Worm (Caenorhabditis elegans): Measurements from ENCODE around the gene acl-9.

The acl-9 gene

DNA sequence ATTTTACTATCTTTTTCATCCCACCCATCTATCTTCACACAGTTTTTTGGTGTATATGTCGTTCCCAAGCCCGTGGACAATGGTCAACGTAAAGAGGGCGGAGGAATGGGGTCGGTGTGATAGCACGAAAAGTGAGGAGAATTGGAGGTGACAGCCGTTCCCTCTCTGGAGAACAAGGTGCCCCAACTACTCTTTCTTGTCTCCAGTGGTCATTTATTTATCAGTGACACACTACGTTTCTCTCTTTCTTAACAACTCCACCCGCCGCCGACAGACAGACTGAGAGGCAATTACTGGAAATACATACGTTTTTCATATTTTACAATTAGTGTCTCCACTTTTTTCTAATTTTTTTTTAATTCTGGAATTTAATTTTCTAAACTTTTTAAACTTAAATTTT is 3.9 kb downstream of the acl-9 start:
- TF ChIP-seq nhr-76 (tag; optimal IDR thresholded peaks at IDR 0.05), result no peak
- no peak for TF ChIP-seq lin-39 (tag; optimal IDR thresholded peaks at IDR 0.05)
- TF ChIP-seq ztf-11 (tag; optimal IDR thresholded peaks at IDR 0.05), result no peak
- no peak for TF ChIP-seq jun-1 (tag; optimal IDR thresholded peaks at IDR 0.05)
- no peak for TF ChIP-seq mab-9 (GFP tag; IDR thresholded peaks at IDR 0.05)

DNA sequence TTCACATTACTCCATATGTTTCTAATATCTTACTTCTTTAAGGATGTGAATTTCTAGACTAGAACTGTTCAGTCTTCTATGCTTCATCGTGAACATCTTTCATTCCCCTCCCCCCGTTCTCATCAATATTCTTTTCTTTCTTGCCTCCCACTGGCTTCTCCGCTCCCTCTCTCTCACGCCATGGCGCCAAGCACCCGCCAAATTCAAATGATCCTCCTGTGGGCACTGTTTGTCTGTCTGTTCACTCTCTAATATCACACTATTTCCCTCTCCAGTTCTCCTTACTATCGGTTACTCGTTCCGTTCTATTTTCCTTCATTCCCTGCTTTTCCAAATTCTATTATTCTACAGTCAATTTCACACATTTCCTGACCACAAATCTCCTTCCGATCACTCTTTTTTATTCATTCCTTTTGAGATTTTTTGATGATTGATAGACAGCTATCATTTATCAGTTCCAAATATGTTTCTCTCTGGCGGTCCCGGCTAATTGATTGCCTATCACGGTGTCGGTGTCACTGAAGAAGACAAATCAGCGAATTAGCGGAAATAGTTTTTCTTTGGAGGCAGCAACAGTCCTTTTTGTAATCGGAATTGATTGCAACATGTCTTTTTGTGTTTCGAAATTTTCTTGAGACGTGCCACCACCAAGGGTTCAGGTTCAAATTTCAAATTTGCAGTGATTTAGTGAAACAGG is 5.4 kb downstream of the acl-9 start:
- peak in 1 of 3 experiments; percentile 1 for TF ChIP-seq dpl-1 (GFP tag; optimal IDR thresholded peaks at IDR 0.05)
- TF ChIP-seq lin-14 (GFP tag; optimal IDR thresholded peaks at IDR 0.05), result peak; percentile 50
- peak in 1 of 2 experiments; percentile 3 for TF ChIP-seq ztf-11 (tag; optimal IDR thresholded peaks at IDR 0.05)
- TF ChIP-seq blmp-1 (tag; optimal IDR thresholded peaks at IDR 0.05), result peak; percentile 57
- no peak for TF ChIP-seq lir-3 (tag; optimal IDR thresholded peaks at IDR 0.05; ENCODE audit: poor library complexity)
- TF ChIP-seq nhr-71 (tag; optimal IDR thresholded peaks at IDR 0.05), result no peak
- peak in 1 of 6 experiments; percentile 43 for TF ChIP-seq elt-3 (tag; optimal IDR thresholded peaks at IDR 0.05)
- no peak for TF ChIP-seq efl-1 (optimal IDR thresholded peaks at IDR 0.05)
- peak in 1 of 2 experiments; percentile 62 for TF ChIP-seq efl-1 (GFP tag; optimal IDR thresholded peaks at IDR 0.05 in 1 of 2)

ce11 chrV:6461250-6461649 is 8.2 kb downstream of the acl-9 start:
- peak; percentile 5 for TF ChIP-seq nhr-85 (tag)
- peak; percentile 16 for TF ChIP-seq ceh-63 (GFP tag; optimal IDR thresholded peaks at IDR 0.05)
- TF ChIP-seq ceh-88 (GFP tag; IDR thresholded peaks at IDR 0.05), result no peak
- no peak for TF ChIP-seq mep-1 (tag; optimal IDR thresholded peaks at IDR 0.05)
- no peak for TF ChIP-seq dsc-1 (tag; optimal IDR thresholded peaks at IDR 0.05)
- no peak for TF ChIP-seq nhr-90 (tag; optimal IDR thresholded peaks at IDR 0.05; ENCODE audit: poor library complexity)
- no peak for TF ChIP-seq swsn-7 (tag; optimal IDR thresholded peaks at IDR 0.05)
- TF ChIP-seq C34B4.2 (tag; optimal IDR thresholded peaks at IDR 0.05), result no peak
- TF ChIP-seq ztf-4 (tag; optimal IDR thresholded peaks at IDR 0.05), result no peak

- TF ChIP-seq vab-15 (tag; optimal IDR thresholded peaks at IDR 0.05) (peak; percentile 13), alr-1 (tag; optimal IDR thresholded peaks at IDR 0.05; ENCODE audit: borderline replicate concordance) (no peak), lin-35 (GFP tag; optimal IDR thresholded peaks at IDR 0.05) (peak in 1 of 2 experiments; percentile 64), nhr-85 (tag) (peak; percentile 87), snu-23 (GFP tag; optimal IDR thresholded peaks at IDR 0.05) (peak; percentile 18), lsy-2 (tag; optimal IDR thresholded peaks at IDR 0.05) (peak in 1 of 2 experiments; percentile 15), nhr-20 (tag; optimal IDR thresholded peaks at IDR 0.05) (peak; percentile 14), elt-3 (tag; optimal IDR thresholded peaks at IDR 0.05) (peak in 1 of 6 experiments; percentile 47), elt-2 (tag; optimal IDR thresholded peaks at IDR 0.05) (peak; percentile 24), lin-14 (GFP tag; optimal IDR thresholded peaks at IDR 0.05) (peak; percentile 33), blmp-1 (tag; optimal IDR thresholded peaks at IDR 0.05) (peak; percentile 12), efl-3 (GFP tag; optimal IDR thresholded peaks at IDR 0.05) (no peak), ztf-4 (tag; optimal IDR thresholded peaks at IDR 0.05) (no peak)
Observed at ce11 chrV:6462606-6463005, 9.6 kb downstream of the acl-9 start.

ce11 chrV:6464238-6464637 is 11.2 kb downstream of the acl-9 start:
- TF ChIP-seq ztf-4 (tag; optimal IDR thresholded peaks at IDR 0.05) (no peak), blmp-1 (tag; optimal IDR thresholded peaks at IDR 0.05) (peak; percentile 13)

DNA sequence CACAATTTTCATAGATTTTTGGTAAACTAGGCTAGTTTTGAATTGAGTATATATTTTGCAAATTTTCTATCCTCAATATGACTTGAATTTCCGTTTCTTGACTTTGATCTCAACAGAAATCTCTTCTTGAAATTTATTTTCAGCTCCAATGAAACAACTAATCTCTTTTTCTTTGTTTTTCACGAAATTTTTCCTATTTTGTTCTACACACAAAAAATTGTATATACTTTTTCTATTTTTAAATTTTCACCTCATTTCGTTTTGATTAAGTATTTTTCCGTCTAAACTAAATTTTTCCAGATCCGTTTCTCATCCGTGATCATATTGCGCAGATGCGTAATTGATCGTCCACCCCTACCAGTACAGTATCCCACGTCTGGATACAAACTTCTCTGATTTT is 11.7 kb downstream of the acl-9 start, which contains the start of gene unc-83:
unc-83 (plus strand) TSS at position 301 of the 400 bp plus-strand sequence.
- no peak for TF ChIP-seq efl-3 (GFP tag; optimal IDR thresholded peaks at IDR 0.05)
- TF ChIP-seq lin-14 (GFP tag; optimal IDR thresholded peaks at IDR 0.05), result no peak
- TF ChIP-seq C16A3.4 (tag; optimal IDR thresholded peaks at IDR 0.05), result no peak
- TF ChIP-seq nhr-76 (tag; optimal IDR thresholded peaks at IDR 0.05), result no peak
- TF ChIP-seq fkh-10 (GFP tag; optimal IDR thresholded peaks at IDR 0.05), result no peak

Measured in whole organism, L1 larva.